Worm (Caenorhabditis elegans) whole organism, midembryonic: ENCODE results near the gene scl-25.

ENCODE experiments used
- T22C8.4 ChIP-seq: fragments of 200-800 bp; sonication (Bioruptor generic); IDR thresholded peaks from 2 replicates; pipeline ENCODE4 v1.3.6; 2022; ENCODE audit warnings: missing genetic modification characterization, missing compliant biosample characterization
- cog-1 ChIP-seq: sonication (generic microtip); optimal IDR thresholded peaks from 2 replicates; lab custom pipeline; 2016; ENCODE audit warnings: missing genetic modification characterization, missing compliant biosample characterization
- flt-1 ChIP-seq: fragments of 200-800 bp; sonication (Bioruptor generic); IDR thresholded peaks from 2 replicates; pipeline ENCODE4 v1.3.6; 2022; ENCODE audit warnings: missing genetic modification characterization, missing compliant biosample characterization
- klf-2 ChIP-seq: fragments of 200-800 bp; sonication (Bioruptor generic); conservative IDR thresholded peaks from 2 replicates; pipeline ENCODE4 v1.3.6; 2022; ENCODE audit warnings: missing genetic modification reagents, missing genetic modification characterization, missing compliant biosample characterization
- med-1 ChIP-seq: sonication (generic microtip); optimal IDR thresholded peaks from 2 replicates; lab custom pipeline; 2017; ENCODE audit warnings: missing genetic modification characterization, mild to moderate bottlenecking, missing compliant biosample characterization, antibody characterized with exemption, missing genetic modification reagents; ENCODE audit not compliant: insufficient read depth
- ref-1 ChIP-seq: fragments of 200-800 bp; sonication (Bioruptor generic); conservative IDR thresholded peaks from 2 replicates; pipeline ENCODE4 v1.3.6; 2022; ENCODE audit warnings: missing genetic modification reagents, missing genetic modification characterization, missing compliant biosample characterization
- tab-1 ChIP-seq: fragments of 200-800 bp; sonication (Bioruptor generic); IDR thresholded peaks from 2 replicates; pipeline ENCODE4 v1.3.6; 2022; ENCODE audit warnings: missing genetic modification characterization, missing compliant biosample characterization
- ztf-23 ChIP-seq: fragments of 200-800 bp; sonication (Bioruptor generic); IDR thresholded peaks from 2 replicates; pipeline ENCODE4 v1.3.6; 2022; ENCODE audit warnings: missing genetic modification reagents, missing genetic modification characterization, missing compliant biosample characterization
- ztf-29 ChIP-seq: fragments of 200-800 bp; sonication (Bioruptor generic); IDR thresholded peaks from 2 replicates; pipeline ENCODE4 v1.3.6; 2022; ENCODE audit warnings: missing genetic modification reagents, missing genetic modification characterization, missing compliant biosample characterization

The scl-25 gene

DNA sequence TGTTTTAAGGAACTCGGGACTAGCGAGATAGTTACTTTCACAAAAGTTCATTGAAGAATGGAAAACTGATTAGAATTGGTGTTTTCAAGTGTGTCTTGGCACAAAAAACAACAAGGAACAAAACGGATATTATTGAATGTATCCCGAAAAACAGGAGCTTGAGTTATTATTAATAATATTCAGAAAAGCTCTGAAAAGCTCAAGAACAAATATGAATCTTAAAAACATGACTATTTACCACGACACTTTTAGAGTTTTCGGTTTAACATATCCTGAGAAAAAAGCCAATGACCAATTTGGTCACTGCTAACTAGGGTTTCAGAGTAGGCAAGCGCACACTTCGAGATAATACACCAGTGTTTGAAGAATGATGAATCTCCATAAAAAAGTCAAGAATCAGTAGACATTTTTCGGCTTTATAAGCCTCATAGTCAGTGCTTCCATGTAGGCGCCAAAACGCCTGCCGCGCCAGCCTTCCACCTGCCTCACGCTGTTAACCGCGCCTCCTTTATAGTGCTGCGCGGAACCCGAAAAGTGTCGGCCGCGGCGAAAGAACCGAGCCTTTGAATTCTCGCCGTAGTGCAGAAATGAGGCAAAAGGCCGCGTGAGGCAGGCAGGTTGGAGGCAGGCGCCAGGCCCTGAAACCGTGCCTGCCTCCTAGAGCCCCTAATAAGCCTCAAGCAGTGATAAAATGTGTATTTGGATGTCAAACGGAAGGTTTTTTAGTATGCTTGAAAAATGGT is 13.3 kb upstream of the scl-25 start, which contains the start of gene srh-236:
Gene srh-236 (minus strand): TSS at position 51 of the 743 bp plus-strand sequence.
- TF ChIP-seq T22C8.4 (GFP tag; lab: Robert Waterston, UW) (no peak), cog-1 (tag; lab: Kevin White, UChicago) (no peak), klf-2 (no peak), flt-1 (GFP tag; lab: Robert Waterston, UW) (no peak), med-1 (GFP tag; lab: Kevin White, UChicago) (no peak), tab-1 (GFP tag; lab: Robert Waterston, UW) (no peak), ztf-29 (GFP tag; lab: Robert Waterston, UW) (no peak), ref-1 (no peak), ztf-23 (GFP tag; lab: Robert Waterston, UW) (no peak)

DNA sequence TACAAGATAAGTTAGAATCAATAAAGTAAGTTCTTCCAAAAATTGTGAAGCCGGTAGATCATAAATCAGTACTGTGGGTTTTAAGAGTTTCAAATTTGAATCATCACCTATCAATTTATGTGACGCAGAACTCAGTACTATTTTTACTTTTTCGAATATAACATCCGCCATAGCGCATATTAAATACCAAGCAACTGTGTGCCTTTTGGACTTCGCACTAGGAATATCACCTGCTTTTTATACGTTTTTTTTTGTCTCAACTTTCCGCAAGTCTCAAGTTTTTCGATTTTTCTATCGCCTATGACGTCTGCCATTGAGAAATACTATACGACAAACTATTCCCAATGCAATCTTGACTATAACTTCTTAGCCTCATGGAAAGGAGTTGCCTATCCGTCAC is 12.7 kb upstream of the scl-25 start, which contains the start of gene srh-113:
Gene srh-113 (plus strand): TSS at position 301 of the 400 bp plus-strand sequence.
- TF ChIP-seq med-1 (GFP tag; lab: Kevin White, UChicago) (no peak), klf-2 (no peak), T22C8.4 (GFP tag; lab: Robert Waterston, UW) (no peak), ref-1 (no peak), cog-1 (tag; lab: Kevin White, UChicago) (no peak), tab-1 (GFP tag; lab: Robert Waterston, UW) (no peak), flt-1 (GFP tag; lab: Robert Waterston, UW) (no peak), ztf-29 (GFP tag; lab: Robert Waterston, UW) (no peak), ztf-23 (GFP tag; lab: Robert Waterston, UW) (no peak)

DNA sequence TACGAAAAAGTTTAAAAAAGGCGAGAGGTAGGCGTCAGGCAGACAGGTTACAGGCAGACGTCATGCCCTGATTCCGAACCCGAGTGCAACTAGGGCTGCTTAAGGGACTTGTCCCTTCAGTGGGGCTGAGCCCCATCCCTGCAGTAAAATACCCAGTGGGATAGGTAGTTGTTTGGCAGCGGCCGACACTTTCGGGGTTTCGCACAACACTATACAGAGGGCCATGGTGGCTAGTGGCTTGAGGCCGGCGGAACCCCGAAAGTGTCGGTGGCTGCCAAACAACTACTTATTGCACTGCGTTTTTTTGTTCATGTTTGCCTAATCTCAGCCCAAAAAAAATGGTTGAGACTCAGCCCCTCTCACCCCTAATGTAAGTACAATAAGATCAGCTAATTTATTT is 9.9 kb upstream of the scl-25 start:
- TF ChIP-seq ztf-23 (GFP tag; lab: Robert Waterston, UW): no peak
- TF ChIP-seq med-1 (GFP tag; lab: Kevin White, UChicago): no peak
- no peak for TF ChIP-seq cog-1 (tag; lab: Kevin White, UChicago)
- TF ChIP-seq ztf-29 (GFP tag; lab: Robert Waterston, UW): no peak
- TF ChIP-seq ref-1: no peak
- TF ChIP-seq T22C8.4 (GFP tag; lab: Robert Waterston, UW): no peak
- no peak for TF ChIP-seq tab-1 (GFP tag; lab: Robert Waterston, UW)
- TF ChIP-seq flt-1 (GFP tag; lab: Robert Waterston, UW): no peak
- TF ChIP-seq klf-2: no peak

DNA sequence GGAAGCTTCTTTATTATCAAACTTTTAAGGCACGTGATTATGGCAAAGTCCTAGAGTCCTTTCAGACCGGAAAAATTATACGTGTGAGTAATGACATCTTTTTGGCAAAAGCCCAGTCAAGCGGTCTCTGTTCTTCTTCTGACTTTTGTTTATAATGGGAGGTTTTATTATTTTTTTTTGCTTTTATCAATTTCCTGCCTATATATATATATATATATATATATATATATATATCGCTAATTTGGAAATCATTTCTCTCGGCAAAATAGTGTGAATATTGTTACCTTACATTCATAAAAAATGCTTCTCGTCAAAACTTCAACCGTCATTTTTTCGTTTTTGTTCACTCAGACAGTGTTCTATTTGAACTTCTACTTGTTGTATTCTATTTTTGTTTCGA is 7.8 kb upstream of the scl-25 start, which contains the start of gene srbc-62:
Gene srbc-62 (plus strand): TSS at position 301 of the 400 bp plus-strand sequence.
- no peak for TF ChIP-seq ref-1
- no peak for TF ChIP-seq klf-2
- TF ChIP-seq tab-1 (GFP tag; lab: Robert Waterston, UW): no peak
- TF ChIP-seq flt-1 (GFP tag; lab: Robert Waterston, UW): no peak
- TF ChIP-seq T22C8.4 (GFP tag; lab: Robert Waterston, UW): no peak
- no peak for TF ChIP-seq med-1 (GFP tag; lab: Kevin White, UChicago)
- no peak for TF ChIP-seq cog-1 (tag; lab: Kevin White, UChicago)
- TF ChIP-seq ztf-23 (GFP tag; lab: Robert Waterston, UW): no peak
- TF ChIP-seq ztf-29 (GFP tag; lab: Robert Waterston, UW): no peak

DNA sequence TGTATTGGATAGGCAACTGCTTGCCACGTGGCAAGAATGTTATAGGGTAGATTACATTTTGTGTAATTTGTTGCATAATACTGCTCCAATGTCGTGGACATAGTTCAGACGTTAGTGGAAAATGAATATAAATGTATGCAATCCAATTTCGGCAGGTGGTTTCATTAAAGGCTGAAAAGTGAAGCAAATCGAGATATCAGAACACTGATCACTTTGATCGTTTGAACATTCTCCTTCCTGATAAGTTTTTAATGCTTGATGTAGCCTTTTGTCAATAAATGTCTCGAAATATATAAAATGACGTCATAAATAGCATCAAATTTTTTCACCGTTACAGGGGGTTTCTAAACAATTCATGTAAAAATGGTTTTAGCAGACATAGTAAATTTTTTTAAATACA is 5.1 kb upstream of the scl-25 start, which contains the start of gene srh-109:
Gene srh-109 (minus strand): TSS at position 101 of the 400 bp plus-strand sequence.
- TF ChIP-seq tab-1 (GFP tag; lab: Robert Waterston, UW) (no peak), T22C8.4 (GFP tag; lab: Robert Waterston, UW) (no peak), ztf-29 (GFP tag; lab: Robert Waterston, UW) (no peak), klf-2 (no peak), med-1 (GFP tag; lab: Kevin White, UChicago) (no peak), ref-1 (no peak), cog-1 (tag; lab: Kevin White, UChicago) (no peak), ztf-23 (GFP tag; lab: Robert Waterston, UW) (no peak), flt-1 (GFP tag; lab: Robert Waterston, UW) (no peak)

DNA sequence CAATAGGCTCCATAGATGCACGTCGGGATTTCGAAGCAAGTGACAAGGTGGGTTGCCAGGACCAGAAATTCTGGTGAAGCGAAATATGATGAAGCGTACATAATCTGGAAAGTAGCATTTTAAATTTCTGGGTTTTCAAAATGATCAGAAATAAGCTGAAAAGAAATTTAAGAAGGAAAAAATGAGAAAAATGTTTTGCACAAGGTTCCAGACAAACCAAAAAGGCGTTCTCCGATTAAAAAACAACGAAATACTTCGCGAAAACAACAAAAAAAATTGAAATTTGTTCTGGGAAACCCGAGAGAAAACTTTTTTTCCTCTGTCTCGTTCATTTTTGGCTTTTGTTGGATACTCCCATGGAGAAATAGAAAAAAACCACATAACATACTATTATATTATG is 2.2 kb upstream of the scl-25 start, which contains the start of gene srh-252:
Gene srh-252 (minus strand): TSS at position 101 of the 400 bp plus-strand sequence.
- TF ChIP-seq med-1 (GFP tag; lab: Kevin White, UChicago) (no peak), ztf-29 (GFP tag; lab: Robert Waterston, UW) (no peak), T22C8.4 (GFP tag; lab: Robert Waterston, UW) (no peak), tab-1 (GFP tag; lab: Robert Waterston, UW) (no peak), flt-1 (GFP tag; lab: Robert Waterston, UW) (no peak), cog-1 (tag; lab: Kevin White, UChicago) (no peak), ref-1 (no peak), ztf-23 (GFP tag; lab: Robert Waterston, UW) (no peak), klf-2 (no peak)

DNA sequence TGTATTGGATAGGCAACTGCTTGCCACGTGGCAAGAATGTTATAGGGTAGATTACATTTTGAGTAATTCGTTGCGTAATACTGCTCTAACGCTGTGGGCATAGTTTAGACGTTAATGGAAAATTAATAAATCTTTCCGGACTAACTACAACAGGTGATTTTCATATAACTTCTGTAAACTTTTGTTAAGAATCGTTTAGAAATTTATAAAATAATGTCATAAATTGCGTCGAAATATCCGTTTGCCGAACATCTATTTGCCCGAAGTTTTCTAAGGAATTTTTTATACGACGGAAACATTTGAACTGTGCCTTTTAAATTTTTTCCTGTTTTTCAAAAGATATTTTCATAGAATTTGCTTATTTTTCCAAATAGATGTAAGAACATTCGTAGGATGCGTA is 630 bp downstream of the scl-25 start, which contains the start of gene srh-112:
Gene srh-112 (minus strand): TSS at position 101 of the 400 bp plus-strand sequence.
- TF ChIP-seq tab-1 (GFP tag; lab: Robert Waterston, UW) (no peak), cog-1 (tag; lab: Kevin White, UChicago) (no peak), med-1 (GFP tag; lab: Kevin White, UChicago) (no peak), flt-1 (GFP tag; lab: Robert Waterston, UW) (no peak), klf-2 (no peak), ztf-29 (GFP tag; lab: Robert Waterston, UW) (no peak), ref-1 (no peak), T22C8.4 (GFP tag; lab: Robert Waterston, UW) (no peak), ztf-23 (GFP tag; lab: Robert Waterston, UW) (no peak)

DNA sequence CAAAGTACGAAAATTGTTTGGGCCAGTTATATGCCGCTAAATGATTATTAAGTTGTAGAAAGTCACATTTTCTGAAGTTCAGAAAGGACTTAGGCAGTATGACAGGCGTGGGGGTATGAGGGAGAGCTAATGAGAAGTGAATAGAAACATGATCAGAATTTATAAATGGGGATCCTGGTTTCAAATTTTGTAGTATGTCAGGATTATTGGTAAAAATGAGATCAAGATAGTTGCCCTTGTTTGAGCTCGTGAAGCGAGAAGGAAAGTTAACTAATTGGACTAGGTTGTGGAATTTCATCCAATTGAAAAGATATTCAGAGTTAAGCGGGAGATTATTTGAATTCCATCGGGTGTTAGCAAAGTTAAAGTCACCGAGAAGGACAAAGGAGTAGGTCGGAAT is 6.9 kb downstream of the scl-25 start:
- no peak for TF ChIP-seq ztf-23 (GFP tag; lab: Robert Waterston, UW)

DNA sequence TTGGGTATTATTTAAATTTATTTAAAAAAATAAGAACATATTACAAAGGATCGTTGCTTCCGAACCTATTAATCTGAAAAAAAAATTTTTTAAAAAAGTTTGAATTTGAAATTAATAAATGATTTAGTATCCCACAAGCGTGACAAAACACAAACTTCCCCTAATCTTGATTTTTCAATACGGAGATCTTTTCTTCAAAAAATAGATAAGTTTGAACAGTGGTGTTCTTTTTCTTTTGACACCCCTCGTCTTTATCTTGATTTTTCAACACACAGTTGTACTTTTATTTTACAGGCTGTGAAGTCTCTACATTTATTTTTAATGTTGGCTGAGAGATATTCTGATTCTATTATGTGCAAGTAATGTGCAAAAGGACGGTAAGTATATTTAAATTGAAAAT is 10.9 kb downstream of the scl-25 start, which contains the start of gene T19C9.10:
Gene T19C9.10 (plus strand): TSS at position 248 of the 400 bp plus-strand sequence.
- TF ChIP-seq cog-1 (tag; lab: Kevin White, UChicago): no peak
- TF ChIP-seq med-1 (GFP tag; lab: Kevin White, UChicago): no peak
- no peak for TF ChIP-seq flt-1 (GFP tag; lab: Robert Waterston, UW)
- TF ChIP-seq T22C8.4 (GFP tag; lab: Robert Waterston, UW): no peak
- TF ChIP-seq ztf-29 (GFP tag; lab: Robert Waterston, UW): no peak
- TF ChIP-seq ztf-23 (GFP tag; lab: Robert Waterston, UW): no peak
- TF ChIP-seq klf-2: no peak
- no peak for TF ChIP-seq tab-1 (GFP tag; lab: Robert Waterston, UW)
- no peak for TF ChIP-seq ref-1
